Fruit fly (Drosophila melanogaster) whole organism, embryonic: Measurements from ENCODE around the gene Vps2.

Experiments used
- Abd-B ChIP-seq: fragments of 200-800 bp; sonication (Bioruptor generic); optimal IDR thresholded peaks from 2 replicates; lab custom pipeline; 2018; ENCODE audit warnings: missing biosample characterization, mild to moderate bottlenecking, missing genetic modification characterization, moderate library complexity
- B-H1 ChIP-seq: fragments of 200-800 bp; sonication (Bioruptor generic); IDR thresholded peaks from 3 replicates; pipeline ENCODE4 v1.3.6; 2022; ENCODE audit warnings: missing biosample characterization, missing genetic modification characterization
- BtbVII ChIP-seq: fragments of 200-800 bp; sonication (Bioruptor generic); optimal IDR thresholded peaks from 3 replicates; lab custom pipeline; 2017; ENCODE audit warnings: missing biosample characterization, mild to moderate bottlenecking, missing genetic modification characterization
- CG10321 ChIP-seq: fragments of 200-800 bp; sonication (Bioruptor generic); IDR thresholded peaks from 2 replicates; pipeline ENCODE4 v1.3.6; 2022; ENCODE audit warnings: missing biosample characterization, missing genetic modification characterization
- CG11696 ChIP-seq: fragments of 200-800 bp; sonication (Bioruptor generic); IDR thresholded peaks from 2 replicates; pipeline ENCODE4 v1.3.6; 2022; ENCODE audit warnings: missing biosample characterization, missing genetic modification characterization
- CG12104 ChIP-seq: fragments of 200-800 bp; sonication (Bioruptor generic); optimal IDR thresholded peaks from 3 replicates; lab custom pipeline; 2016; ENCODE audit warnings: missing biosample characterization, missing genetic modification characterization
- CG12155 ChIP-seq: fragments of 200-800 bp; sonication (Bioruptor generic); optimal IDR thresholded peaks from 3 replicates; lab custom pipeline; 2016; ENCODE audit warnings: missing biosample characterization, missing genetic modification characterization
- CG12299 ChIP-seq: fragments of 200-800 bp; sonication (Bioruptor generic); optimal IDR thresholded peaks from 2 replicates; lab custom pipeline; 2018; ENCODE audit warnings: missing biosample characterization, mild to moderate bottlenecking, missing genetic modification characterization
- CG13287 ChIP-seq: fragments of 200-800 bp; sonication (Bioruptor generic); IDR thresholded peaks from 2 replicates; pipeline ENCODE4 v1.3.6; 2022; ENCODE audit warnings: missing biosample characterization, missing genetic modification characterization; ENCODE audit not compliant: partially characterized antibody
- CG13624 ChIP-seq: fragments of 200-800 bp; sonication (Bioruptor generic); optimal IDR thresholded peaks from 2 replicates; lab custom pipeline; 2016; ENCODE audit warnings: missing biosample characterization, missing genetic modification characterization
- CG14965 ChIP-seq: fragments of 200-800 bp; sonication (Bioruptor generic); optimal IDR thresholded peaks from 2 replicates; lab custom pipeline; 2016; ENCODE audit warnings: missing biosample characterization, missing genetic modification characterization, borderline replicate concordance
- CG15011 ChIP-seq: fragments of 200-800 bp; sonication (Bioruptor generic); optimal IDR thresholded peaks from 3 replicates; lab custom pipeline; 2018; ENCODE audit warnings: missing biosample characterization, mild to moderate bottlenecking, missing genetic modification characterization
- CG16815 ChIP-seq: fragments of 200-800 bp; sonication (Bioruptor generic); optimal IDR thresholded peaks from 3 replicates; lab custom pipeline; 2017; ENCODE audit warnings: missing biosample characterization, mild to moderate bottlenecking, missing genetic modification characterization
- CG17568 ChIP-seq: fragments of 200-800 bp; sonication (Bioruptor generic); optimal IDR thresholded peaks from 2 replicates; lab custom pipeline; 2018; ENCODE audit warnings: missing biosample characterization, mild to moderate bottlenecking, missing genetic modification characterization, moderate library complexity
- CG2875 ChIP-seq: fragments of 200-800 bp; sonication (Bioruptor generic); optimal IDR thresholded peaks from 2 replicates; lab custom pipeline; 2017; ENCODE audit warnings: missing biosample characterization, mild to moderate bottlenecking, missing genetic modification characterization, missing genetic modification reagents
- CG2889 ChIP-seq: fragments of 200-800 bp; sonication (Bioruptor generic); IDR thresholded peaks from 3 replicates; pipeline ENCODE4 v1.3.6; 2022; ENCODE audit warnings: missing biosample characterization, missing genetic modification characterization
- CG32772 ChIP-seq: fragments of 200-800 bp; sonication (Bioruptor generic); IDR thresholded peaks from 2 replicates; pipeline ENCODE4 v1.3.6; 2022; ENCODE audit warnings: missing biosample characterization, missing genetic modification characterization
- CG42726 ChIP-seq: fragments of 200-800 bp; sonication (Bioruptor generic); IDR thresholded peaks from 2 replicates; pipeline ENCODE4 v1.3.6; 2022; ENCODE audit warnings: missing biosample characterization, missing genetic modification characterization; ENCODE audit not compliant: partially characterized antibody
- CG4328 ChIP-seq: fragments of 200-800 bp; sonication (Bioruptor generic); optimal IDR thresholded peaks from 3 replicates; lab custom pipeline; 2017; ENCODE audit warnings: missing biosample characterization, missing genetic modification reagents, missing genetic modification characterization
- CG6272 ChIP-seq: fragments of 200-800 bp; sonication (Bioruptor generic); IDR thresholded peaks from 2 replicates; pipeline ENCODE4 v1.3.6; 2022; ENCODE audit warnings: missing biosample characterization, missing genetic modification characterization
- CG7357 ChIP-seq: fragments of 200-800 bp; sonication (Bioruptor generic); IDR thresholded peaks from 3 replicates; pipeline ENCODE4 v1.3.6; 2022; ENCODE audit warnings: missing biosample characterization, missing genetic modification characterization
- CG7745 ChIP-seq: fragments of 200-800 bp; sonication (Bioruptor generic); optimal IDR thresholded peaks from 2 replicates; lab custom pipeline; 2018; ENCODE audit warnings: missing biosample characterization, mild to moderate bottlenecking, missing genetic modification characterization, moderate library complexity
- CG8924 ChIP-seq: fragments of 200-800 bp; optimal IDR thresholded peaks from 3 replicates; lab custom pipeline; 2019; ENCODE audit warnings: missing biosample characterization, mild to moderate bottlenecking, missing genetic modification characterization, moderate library complexity
- Camta ChIP-seq: fragments of 200-800 bp; sonication (Bioruptor generic); optimal IDR thresholded peaks from 2 replicates; lab custom pipeline; 2016; ENCODE audit warnings: missing biosample characterization, missing genetic modification characterization
- E2f1 ChIP-seq: fragments of 200-800 bp; sonication (Bioruptor generic); IDR thresholded peaks from 2 replicates; pipeline ENCODE4 v1.3.6; 2022; ENCODE audit warnings: missing biosample characterization, missing genetic modification characterization
- H2.0 ChIP-seq: fragments of 200-800 bp; sonication (Bioruptor generic); IDR thresholded peaks from 2 replicates; pipeline ENCODE4 v1.3.6; 2022; ENCODE audit warnings: missing biosample characterization, missing genetic modification characterization
- HHEX ChIP-seq: fragments of 200-800 bp; sonication (Bioruptor generic); optimal IDR thresholded peaks from 3 replicates; lab custom pipeline; 2017; ENCODE audit warnings: missing biosample characterization, mild to moderate bottlenecking, missing genetic modification characterization, missing genetic modification reagents
- Hr39 ChIP-seq: fragments of >200 bp; optimal IDR thresholded peaks from 2 replicates; lab custom pipeline; 2017
- Lim3 ChIP-seq: fragments of 200-800 bp; sonication (Bioruptor generic); IDR thresholded peaks from 2 replicates; pipeline ENCODE4 v1.3.6; 2022; ENCODE audit warnings: missing biosample characterization, missing genetic modification characterization
- Nf-YB ChIP-seq: fragments of 200-800 bp; sonication (Bioruptor generic); optimal IDR thresholded peaks from 3 replicates; lab custom pipeline; 2019; ENCODE audit warnings: missing biosample characterization, mild to moderate bottlenecking, missing genetic modification characterization, moderate library complexity
- Opbp ChIP-seq: fragments of 200-800 bp; sonication (Bioruptor generic); IDR thresholded peaks from 3 replicates; pipeline ENCODE4 v1.3.6; 2022; ENCODE audit warnings: missing biosample characterization, missing genetic modification characterization; ENCODE audit not compliant: partially characterized antibody
- Trl ChIP-seq, 3 experiments: fragments of >200 bp in 2 of 3; fragments of 200-800 bp in 1 of 3; sonication (Bioruptor generic) in 1 of 3; optimal IDR thresholded peaks; 2 replicates in 1 of 3; 3 replicates in 2 of 3; lab custom pipeline; 2016 to 2017; ENCODE audit warnings: missing biosample characterization in 1 of 3, missing genetic modification characterization in 1 of 3
- ap ChIP-seq: fragments of 200-800 bp; sonication (Bioruptor generic); IDR thresholded peaks from 2 replicates; pipeline ENCODE4 v1.3.6; 2022; ENCODE audit warnings: missing biosample characterization, missing genetic modification characterization
- btn ChIP-seq: fragments of 200-800 bp; sonication (Bioruptor generic); optimal IDR thresholded peaks from 2 replicates; lab custom pipeline; 2016; ENCODE audit warnings: missing biosample characterization, missing genetic modification characterization
- cg ChIP-seq: fragments of 200-800 bp; sonication (Bioruptor generic); optimal IDR thresholded peaks from 3 replicates; lab custom pipeline; 2019; ENCODE audit warnings: missing biosample characterization, mild to moderate bottlenecking, missing genetic modification characterization, moderate library complexity
- chif ChIP-seq, 2 experiments: fragments of 200-800 bp; sonication (Bioruptor generic); optimal IDR thresholded peaks; 3 replicates each; lab custom pipeline; 2016; ENCODE audit warnings: missing biosample characterization in 2 of 2, missing genetic modification characterization in 2 of 2
- corto ChIP-seq: fragments of 200-800 bp; sonication (Bioruptor generic); optimal IDR thresholded peaks from 2 replicates; lab custom pipeline; 2016; ENCODE audit warnings: missing biosample characterization, mild to moderate bottlenecking, missing genetic modification characterization, moderate library complexity
- dpn ChIP-seq, 2 experiments: fragments of 200-800 bp; sonication (Bioruptor generic); optimal IDR thresholded peaks; 3 replicates each; lab custom pipeline; 2016; ENCODE audit warnings: missing biosample characterization in 2 of 2, missing genetic modification characterization in 2 of 2
- fd102C ChIP-seq: fragments of 200-800 bp; sonication (Bioruptor generic); optimal IDR thresholded peaks from 2 replicates; lab custom pipeline; 2018; ENCODE audit warnings: missing biosample characterization, mild to moderate bottlenecking, missing genetic modification characterization, moderate library complexity
- fru ChIP-seq: fragments of >200 bp; optimal IDR thresholded peaks from 2 replicates; lab custom pipeline; 2017
- hkb ChIP-seq, 2 experiments: fragments of 200-800 bp in 1 of 2; fragments of >200 bp in 1 of 2; sonication (Bioruptor generic) in 1 of 2; IDR thresholded peaks in 1 of 2; optimal IDR thresholded peaks in 1 of 2; 2 replicates each; pipeline versions ENCODE4 v1.3.6 to Lab custom; 2017 to 2022; ENCODE audit warnings: missing biosample characterization in 1 of 2, missing genetic modification characterization in 1 of 2
- lov ChIP-seq, 2 experiments: fragments of 200-800 bp in 1 of 2; fragments of >200 bp in 1 of 2; sonication (Bioruptor generic) in 1 of 2; IDR thresholded peaks in 1 of 2; optimal IDR thresholded peaks in 1 of 2; 2 replicates in 1 of 2; 3 replicates in 1 of 2; pipeline versions ENCODE4 v1.3.6 to Lab custom; 2017 to 2022; ENCODE audit warnings: missing biosample characterization in 1 of 2, missing genetic modification characterization in 1 of 2
- pb ChIP-seq: fragments of 200-800 bp; sonication (Bioruptor generic); optimal IDR thresholded peaks from 3 replicates; lab custom pipeline; 2016; ENCODE audit warnings: missing biosample characterization, missing genetic modification characterization
- pho ChIP-seq: fragments of 200-800 bp; sonication (Bioruptor generic); optimal IDR thresholded peaks from 2 replicates; lab custom pipeline; 2016; ENCODE audit warnings: missing biosample characterization, missing genetic modification characterization
- rib ChIP-seq: fragments of 200-800 bp; sonication (Bioruptor generic); IDR thresholded peaks from 2 replicates; pipeline ENCODE4 v1.3.6; 2022; ENCODE audit warnings: missing biosample characterization, missing genetic modification characterization
- shn ChIP-seq: fragments of 200-800 bp; sonication (Bioruptor generic); optimal IDR thresholded peaks from 3 replicates; lab custom pipeline; 2016; ENCODE audit warnings: missing biosample characterization, missing genetic modification characterization
- sqz ChIP-seq: fragments of 200-800 bp; sonication (Bioruptor generic); optimal IDR thresholded peaks from 3 replicates; lab custom pipeline; 2018; ENCODE audit warnings: missing biosample characterization, mild to moderate bottlenecking, missing genetic modification characterization
- sr ChIP-seq: fragments of 200-800 bp; sonication (Bioruptor generic); IDR thresholded peaks from 3 replicates; pipeline ENCODE4 v1.3.6; 2022; ENCODE audit warnings: missing biosample characterization, missing genetic modification characterization
- tup ChIP-seq: fragments of 200-800 bp; sonication (Bioruptor generic); optimal IDR thresholded peaks from 2 replicates; lab custom pipeline; 2016; ENCODE audit warnings: missing biosample characterization, mild to moderate bottlenecking, missing genetic modification characterization, moderate library complexity
- z ChIP-seq: fragments of 200-800 bp; sonication (Bioruptor generic); IDR thresholded peaks from 3 replicates; pipeline ENCODE4 v1.3.6; 2022; ENCODE audit warnings: missing biosample characterization, missing genetic modification characterization
- zen ChIP-seq: fragments of 200-800 bp; sonication (Bioruptor generic); optimal IDR thresholded peaks from 3 replicates; lab custom pipeline; 2018; ENCODE audit warnings: missing biosample characterization, mild to moderate bottlenecking, missing genetic modification characterization, moderate library complexity

Gene Vps2

DNA sequence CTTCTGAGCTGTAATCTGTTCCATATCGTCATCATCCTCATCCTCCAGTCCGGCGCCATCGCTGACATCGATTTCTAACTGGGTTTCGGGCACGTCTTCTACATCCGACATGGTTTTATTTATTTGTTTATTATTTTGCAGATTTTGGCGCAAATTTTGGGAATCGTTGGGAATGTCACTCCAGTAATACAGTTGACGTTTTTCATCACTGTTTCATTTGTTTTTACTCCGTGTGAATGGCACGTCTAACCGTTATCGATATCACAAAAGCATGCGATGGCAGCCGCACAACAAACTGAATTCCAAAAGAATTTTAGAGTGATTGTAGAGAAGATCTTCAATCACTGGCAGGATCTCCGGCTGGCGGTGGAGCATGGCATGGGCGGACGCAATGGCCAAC is 3.8 kb downstream of the Vps2 start, which contains the start of the genes Sld5 and CG14543 (continued):
- no peak for TF ChIP-seq Lim3
- no peak for TF ChIP-seq CG16815 (GFP tag; lab: Kevin White, UChicago)
- no peak for TF ChIP-seq btn
- TF ChIP-seq CG2889 = no peak
- no peak for TF ChIP-seq CG7745
- TF ChIP-seq B-H1 (GFP tag; lab: Robert Waterston, UW) = no peak
- TF ChIP-seq zen (tag; lab: Kevin White, UChicago) = no peak
- TF ChIP-seq pb (GFP tag; lab: Kevin White, UChicago) = no peak
- TF ChIP-seq CG4328 = no peak
- TF ChIP-seq CG8924 (tag; lab: Kevin White, UChicago) = peak; percentile 13
- TF ChIP-seq hkb (optimal IDR thresholded peaks at IDR 0.05; lab: Kevin White, UChicago) = no peak
- no peak for TF ChIP-seq hkb (GFP tag; IDR thresholded peaks at IDR 0.05; lab: Robert Waterston, UW)
- TF ChIP-seq lov (optimal IDR thresholded peaks at IDR 0.05; lab: Kevin White, UChicago) = no peak
- 0 out of 3 replicates have a peak, but pooled peaks have one; percentile 30 for TF ChIP-seq lov (GFP tag; IDR thresholded peaks at IDR 0.05; lab: Robert Waterston, UW)
- TF ChIP-seq Abd-B = no peak
- TF ChIP-seq Nf-YB (GFP tag; lab: Kevin White, UChicago) = no peak
- peak; percentile 18 to 20 for TF ChIP-seq dpn (GFP tag; optimal IDR thresholded peaks at IDR 0.05; lab: Kevin White, UChicago)
- TF ChIP-seq CG12299 (tag; lab: Kevin White, UChicago) = no peak
- no peak for TF ChIP-seq ap (GFP tag; lab: Robert Waterston, UW)
- no peak for TF ChIP-seq z
- no peak for TF ChIP-seq CG32772 (GFP tag; lab: Robert Waterston, UW)
- TF ChIP-seq shn (GFP tag; lab: Kevin White, UChicago) = no peak
- TF ChIP-seq tup (GFP tag; lab: Kevin White, UChicago) = no peak
- TF ChIP-seq sr = no peak
- TF ChIP-seq CG42726 (GFP tag; lab: Robert Waterston, UW) = no peak
- no peak for TF ChIP-seq Hr39 (lab: Kevin White, UChicago)
- TF ChIP-seq cg (GFP tag; lab: Kevin White, UChicago) = no peak
- TF ChIP-seq corto (GFP tag; lab: Kevin White, UChicago) = no peak
- peak; percentile 12 for TF ChIP-seq CG12155 (GFP tag; lab: Kevin White, UChicago)
- TF ChIP-seq CG10321 (GFP tag; lab: Robert Waterston, UW) = no peak
- TF ChIP-seq chif (GFP tag; optimal IDR thresholded peaks at IDR 0.05; lab: Kevin White, UChicago) = no peak
- TF ChIP-seq Opbp (GFP tag; lab: Robert Waterston, UW) = no peak
- TF ChIP-seq CG17568 (GFP tag; lab: Kevin White, UChicago) = no peak
- TF ChIP-seq CG11696 (GFP tag; lab: Robert Waterston, UW) = no peak
- TF ChIP-seq E2f1 = peak; percentile 42; the same call in 1 of the 2 replicates
- TF ChIP-seq rib (GFP tag; lab: Robert Waterston, UW) = no peak
- TF ChIP-seq Trl (optimal IDR thresholded peaks at IDR 0.05; lab: Kevin White, UChicago) = no peak
- TF ChIP-seq Trl (GFP tag; optimal IDR thresholded peaks at IDR 0.05; lab: Kevin White, UChicago) = peak; percentile 30
- TF ChIP-seq fru = no peak
- no peak for TF ChIP-seq fd102C (GFP tag; lab: Kevin White, UChicago)
- no peak for TF ChIP-seq CG2875 (GFP tag; lab: Kevin White, UChicago)
- TF ChIP-seq pho = no peak
- TF ChIP-seq BtbVII (GFP tag; lab: Kevin White, UChicago) = no peak
- no peak for TF ChIP-seq HHEX (GFP tag; lab: Kevin White, UChicago)
- no peak for TF ChIP-seq CG6272 (GFP tag; lab: Robert Waterston, UW)
- TF ChIP-seq CG12104 = no peak
- no peak for TF ChIP-seq CG15011 (GFP tag; lab: Kevin White, UChicago)
- no peak for TF ChIP-seq sqz
- no peak for TF ChIP-seq CG13624 (GFP tag; lab: Kevin White, UChicago)
- no peak for TF ChIP-seq H2.0 (GFP tag; lab: Robert Waterston, UW)
- peak; percentile 50; the same call in 1 of the 2 replicates for TF ChIP-seq CG13287 (GFP tag; lab: Robert Waterston, UW)
- no peak for TF ChIP-seq CG14965 (GFP tag; lab: Kevin White, UChicago)
- no peak for TF ChIP-seq Camta
- no peak for TF ChIP-seq CG7357 (GFP tag; lab: Robert Waterston, UW)
